Worm (Caenorhabditis elegans): ENCODE data around the gene dnj-5.

The dnj-5 gene

ce11 chrII:6823912-6824311 lies 34.2 kb downstream of the dnj-5 start (continued):
- TF ChIP-seq nhr-237 (tag; optimal IDR thresholded peaks at IDR 0.05) = no peak
- no peak for TF ChIP-seq nhr-11 (tag; optimal IDR thresholded peaks at IDR 0.05)
- peak; percentile 95 for TF ChIP-seq blmp-1 (tag; optimal IDR thresholded peaks at IDR 0.05)
- TF ChIP-seq lir-3 (tag; optimal IDR thresholded peaks at IDR 0.05; ENCODE audit: poor library complexity) = no peak
- no peak for TF ChIP-seq isw-1 (GFP tag; IDR thresholded peaks at IDR 0.05)

DNA sequence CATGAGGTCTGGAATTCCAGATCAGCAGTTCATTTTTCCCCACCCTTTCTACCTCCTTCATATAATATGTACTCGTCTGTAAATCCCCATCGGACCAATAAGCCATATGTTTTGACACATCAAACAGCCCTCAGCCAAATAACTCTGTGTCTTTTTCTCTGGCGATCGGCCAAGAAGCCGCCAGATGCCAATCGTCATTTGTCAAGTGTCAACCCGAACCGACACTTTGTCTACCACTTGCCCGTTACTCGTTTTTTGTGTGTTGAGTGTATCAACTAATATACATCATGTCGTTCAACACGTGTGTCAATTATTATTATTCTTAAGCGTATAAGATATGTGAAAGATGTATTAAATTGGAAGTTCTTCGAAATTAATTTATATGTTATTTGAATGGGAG lies 34.9 kb downstream of the dnj-5 start:
- peak; percentile 39; the same call in 1 of the 2 replicates for TF ChIP-seq nhr-19 (GFP tag; conservative IDR thresholded peaks at IDR 0.05)
- peak; percentile 71 for TF ChIP-seq rnt-1 (tag; optimal IDR thresholded peaks at IDR 0.05)
- TF ChIP-seq ztf-11 (tag; optimal IDR thresholded peaks at IDR 0.05) = peak in 1 of 2 experiments; percentile 13
- no peak for TF ChIP-seq sox-4 (tag; optimal IDR thresholded peaks at IDR 0.05)
- peak; percentile 35 for TF ChIP-seq irx-1 (tag; optimal IDR thresholded peaks at IDR 0.05)
- peak; percentile 64 for TF ChIP-seq tbx-2 (tag; optimal IDR thresholded peaks at IDR 0.05)
- TF ChIP-seq nhr-11 (tag; optimal IDR thresholded peaks at IDR 0.05) = no peak
- peak; percentile 58 for TF ChIP-seq nhr-71 (tag; optimal IDR thresholded peaks at IDR 0.05)
- peak; percentile 89 for TF ChIP-seq lin-14 (GFP tag; optimal IDR thresholded peaks at IDR 0.05)
- TF ChIP-seq nhr-20 (tag; optimal IDR thresholded peaks at IDR 0.05) = peak; percentile 23
- no peak for TF ChIP-seq alr-1 (tag; optimal IDR thresholded peaks at IDR 0.05; ENCODE audit: borderline replicate concordance)
- TF ChIP-seq unc-130 (tag; optimal IDR thresholded peaks at IDR 0.05) = peak; percentile 43
- no peak for TF ChIP-seq hpl-2 (GFP tag; optimal IDR thresholded peaks at IDR 0.05)
- TF ChIP-seq blmp-1 (tag; optimal IDR thresholded peaks at IDR 0.05) = peak; percentile 29
- no peak for TF ChIP-seq zip-4 (GFP tag; optimal IDR thresholded peaks at IDR 0.05)
- 0 out of 2 replicates have a peak, but pooled peaks have one; percentile 19 for TF ChIP-seq mab-9 (GFP tag; IDR thresholded peaks at IDR 0.05)
- peak; percentile 22 for TF ChIP-seq swsn-7 (tag; optimal IDR thresholded peaks at IDR 0.05)
- no peak for TF ChIP-seq ceh-90 (tag; optimal IDR thresholded peaks at IDR 0.05)
- no peak for TF ChIP-seq efl-1 (optimal IDR thresholded peaks at IDR 0.05)
- TF ChIP-seq efl-1 (GFP tag; optimal IDR thresholded peaks at IDR 0.05 in 1 of 2) = no peak
- TF ChIP-seq ztf-4 (tag; optimal IDR thresholded peaks at IDR 0.05) = no peak
- no peak for TF ChIP-seq lin-35 (GFP tag; optimal IDR thresholded peaks at IDR 0.05)
- peak; percentile 19 to 45 for TF ChIP-seq lsy-2 (tag; optimal IDR thresholded peaks at IDR 0.05)
- TF ChIP-seq dsc-1 (tag; optimal IDR thresholded peaks at IDR 0.05) = peak; percentile 92
- TF ChIP-seq snu-23 (GFP tag; optimal IDR thresholded peaks at IDR 0.05) = peak; percentile 47
- TF ChIP-seq mep-1 (tag; optimal IDR thresholded peaks at IDR 0.05) = peak; percentile 40
- peak; percentile 1 for TF ChIP-seq jun-1 (tag; optimal IDR thresholded peaks at IDR 0.05)
- TF ChIP-seq nhr-76 (tag; optimal IDR thresholded peaks at IDR 0.05) = no peak
- TF ChIP-seq egl-27 (tag; optimal IDR thresholded peaks at IDR 0.05) = peak in 1 of 2 experiments; percentile 60
- peak; percentile 87 for TF ChIP-seq nhr-85 (tag)
- TF ChIP-seq nhr-12 (tag; optimal IDR thresholded peaks at IDR 0.05) = no peak
- TF ChIP-seq nhr-47 (tag; optimal IDR thresholded peaks at IDR 0.05) = no peak
- TF ChIP-seq skn-1 (tag; optimal IDR thresholded peaks at IDR 0.05) = no peak
- TF ChIP-seq fkh-4 (tag; optimal IDR thresholded peaks at IDR 0.05; ENCODE audit: borderline replicate concordance) = peak; percentile 23
- no peak for TF ChIP-seq mef-2 (tag; optimal IDR thresholded peaks at IDR 0.05)

DNA sequence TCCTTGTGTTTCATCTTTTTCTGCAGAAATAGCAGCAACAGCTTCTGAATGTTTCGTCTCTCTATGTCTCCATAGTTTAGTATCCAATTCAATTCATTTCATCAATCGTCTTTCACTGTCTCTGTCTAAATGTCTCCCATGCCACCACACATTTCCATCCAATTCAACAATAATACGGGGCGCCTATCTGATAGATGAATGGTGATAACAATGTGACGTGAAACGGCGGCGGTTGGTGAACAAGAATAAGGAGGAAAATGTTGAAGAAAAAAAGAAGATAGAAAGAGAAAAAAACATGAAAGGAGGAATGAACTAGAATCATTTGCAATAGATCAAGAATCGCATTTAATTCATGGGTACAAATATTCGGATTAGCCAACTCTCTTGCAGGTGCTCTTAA lies 35.8 kb downstream of the dnj-5 start:
- TF ChIP-seq ztf-4 (tag; optimal IDR thresholded peaks at IDR 0.05) (peak; percentile 52), snpc-4 (tag; optimal IDR thresholded peaks at IDR 0.05) (peak; percentile 24), unc-98 (GFP tag; IDR thresholded peaks at IDR 0.05) (no peak), ceh-82 (tag; optimal IDR thresholded peaks at IDR 0.05) (peak in 1 of 3 experiments; percentile 17), tbx-2 (tag; optimal IDR thresholded peaks at IDR 0.05) (peak; percentile 36), sup-37 (GFP tag; optimal IDR thresholded peaks at IDR 0.05) (peak; percentile 20), lin-35 (GFP tag; optimal IDR thresholded peaks at IDR 0.05) (peak in 1 of 2 experiments; percentile 40), nhr-85 (tag) (peak; percentile 96), nhr-237 (tag; optimal IDR thresholded peaks at IDR 0.05) (peak; percentile 4), blmp-1 (tag; optimal IDR thresholded peaks at IDR 0.05) (peak; percentile 94), efl-1 (optimal IDR thresholded peaks at IDR 0.05) (peak; percentile 15 to 23), efl-1 (GFP tag; optimal IDR thresholded peaks at IDR 0.05 in 1 of 2) (no peak), sptf-1 (tag; optimal IDR thresholded peaks at IDR 0.05) (no peak), nhr-19 (GFP tag; conservative IDR thresholded peaks at IDR 0.05) (peak; percentile 42), ceh-8 (GFP tag; optimal IDR thresholded peaks at IDR 0.05) (no peak), swsn-7 (tag; optimal IDR thresholded peaks at IDR 0.05) (peak; percentile 19), zip-4 (GFP tag; optimal IDR thresholded peaks at IDR 0.05) (no peak), mep-1 (tag; optimal IDR thresholded peaks at IDR 0.05) (peak; percentile 69), nhr-11 (tag; optimal IDR thresholded peaks at IDR 0.05) (peak; percentile 14), unc-130 (tag; optimal IDR thresholded peaks at IDR 0.05) (peak; percentile 28), dsc-1 (tag; optimal IDR thresholded peaks at IDR 0.05) (peak; percentile 3), elt-2 (tag; optimal IDR thresholded peaks at IDR 0.05) (peak; percentile 72), pax-3 (tag; optimal IDR thresholded peaks at IDR 0.05) (no peak), nhr-71 (tag; optimal IDR thresholded peaks at IDR 0.05) (peak; percentile 78), snu-23 (GFP tag; optimal IDR thresholded peaks at IDR 0.05) (peak; percentile 69), nhr-28 (tag; optimal IDR thresholded peaks at IDR 0.05) (no peak), nhr-90 (tag; optimal IDR thresholded peaks at IDR 0.05; ENCODE audit: poor library complexity) (peak; percentile 13)
